Worm (Caenorhabditis elegans) whole organism, L4 larva: ENCODE data around the gene tax-6.

Source experiments
- ZK546.5 ChIP-seq, 2 experiments: sonication (generic microtip); optimal IDR thresholded peaks; 2 replicates each; lab custom pipeline; 2017; ENCODE audit warnings: missing biosample characterization in 2 of 2, missing genetic modification characterization in 2 of 2
- attf-4 ChIP-seq: sonication (generic microtip); optimal IDR thresholded peaks from 3 replicates; lab custom pipeline; 2017; ENCODE audit warnings: missing biosample characterization, missing genetic modification characterization
- ceh-32 ChIP-seq: sonication (generic microtip); optimal IDR thresholded peaks from 2 replicates; lab custom pipeline; 2016; ENCODE audit warnings: mild to moderate bottlenecking, missing genetic modification characterization, missing compliant biosample characterization; ENCODE audit not compliant: poor library complexity
- daf-12 ChIP-seq: fragments of 150-350 bp; optimal IDR thresholded peaks from 2 replicates; lab custom pipeline; 2014; ENCODE audit warnings: missing biosample characterization, missing genetic modification reagents, missing genetic modification characterization
- fkh-10 ChIP-seq: fragments of 150-350 bp; optimal IDR thresholded peaks from 2 replicates; lab custom pipeline; 2014; ENCODE audit warnings: missing biosample characterization, missing genetic modification reagents, missing genetic modification characterization
- lin-13 ChIP-seq: fragments of 150-350 bp; optimal IDR thresholded peaks from 2 replicates; lab custom pipeline; 2014; ENCODE audit warnings: missing biosample characterization, missing genetic modification reagents, missing genetic modification characterization
- lsy-2 ChIP-seq, 2 experiments: fragments of 150-350 bp in 1 of 2; sonication (generic microtip) in 1 of 2; optimal IDR thresholded peaks; 2 replicates each; lab custom pipeline; 2014 to 2017; ENCODE audit warnings: missing biosample characterization in 2 of 2, missing genetic modification characterization in 2 of 2
- nhr-76 ChIP-seq: fragments of 150-350 bp; optimal IDR thresholded peaks from 2 replicates; lab custom pipeline; 2014; ENCODE audit warnings: missing biosample characterization, missing genetic modification characterization
- pha-4 ChIP-seq, 2 experiments: fragments of 150-350 bp in 1 of 2; fragments of 200-800 bp in 1 of 2; sonication (Bioruptor generic) in 1 of 2; IDR thresholded peaks in 1 of 2; optimal IDR thresholded peaks in 1 of 2; 2 replicates each; pipeline versions ENCODE4 v1.3.6 to Lab custom; 2014 to 2022; ENCODE audit warnings: missing genetic modification characterization in 2 of 2, missing genetic modification reagents in 2 of 2, missing biosample characterization in 1 of 2, missing compliant biosample characterization in 1 of 2
- snpc-4 ChIP-seq: fragments of 150-350 bp; optimal IDR thresholded peaks from 2 replicates; lab custom pipeline; 2014; ENCODE audit warnings: missing biosample characterization, missing genetic modification characterization
- unc-39 ChIP-seq: sonication (generic microtip); optimal IDR thresholded peaks from 2 replicates; lab custom pipeline; 2017; ENCODE audit warnings: missing biosample characterization, missing genetic modification characterization
- unc-62 ChIP-seq, 3 experiments: fragments of 150-350 bp in 1 of 3; sonication (generic microtip); optimal IDR thresholded peaks in 2 of 3; peaks in 1 of 3; 1 replicate in 1 of 3; 2 replicates in 2 of 3; lab custom pipeline; 2014 to 2017; ENCODE audit warnings: missing biosample characterization in 3 of 3, missing genetic modification characterization in 3 of 3, missing genetic modification reagents in 3 of 3, missing genotype in 1 of 3
- ztf-7 ChIP-seq: fragments of 150-350 bp; optimal IDR thresholded peaks from 2 replicates; lab custom pipeline; 2014; ENCODE audit warnings: missing biosample characterization, missing genetic modification characterization

- TF ChIP-seq ceh-32 (tag; lab: Kevin White, UChicago) (no peak), ZK546.5 (tag; optimal IDR thresholded peaks at IDR 0.05; lab: Kevin White, UChicago) (no peak), snpc-4 (tag; lab: Kevin White, UChicago) (no peak), ztf-7 (tag; lab: Kevin White, UChicago) (no peak), nhr-76 (tag; lab: Kevin White, UChicago) (no peak), unc-62 (GFP tag; optimal IDR thresholded peaks at IDR 0.05 in 1 of 2; lab: Kevin White, UChicago) (no peak), unc-62 (tag; optimal IDR thresholded peaks at IDR 0.05; lab: Kevin White, UChicago) (no peak), daf-12 (tag; lab: Kevin White, UChicago) (no peak), lin-13 (GFP tag; lab: Kevin White, UChicago) (no peak), attf-4 (no peak), unc-39 (no peak), lsy-2 (tag; optimal IDR thresholded peaks at IDR 0.05; lab: Kevin White, UChicago) (no peak), fkh-10 (GFP tag; lab: Kevin White, UChicago) (no peak), pha-4 (GFP tag; IDR thresholded peaks at IDR 0.05; lab: Robert Waterston, UW) (no peak), pha-4 (tag; optimal IDR thresholded peaks at IDR 0.05; lab: Kevin White, UChicago) (no peak)
Measured at ce11 chrIV:10500481-10500880, 919 bp downstream of the tax-6 start.
